Worm (Caenorhabditis elegans): ENCODE results near the gene R10E9.2.

DNA sequence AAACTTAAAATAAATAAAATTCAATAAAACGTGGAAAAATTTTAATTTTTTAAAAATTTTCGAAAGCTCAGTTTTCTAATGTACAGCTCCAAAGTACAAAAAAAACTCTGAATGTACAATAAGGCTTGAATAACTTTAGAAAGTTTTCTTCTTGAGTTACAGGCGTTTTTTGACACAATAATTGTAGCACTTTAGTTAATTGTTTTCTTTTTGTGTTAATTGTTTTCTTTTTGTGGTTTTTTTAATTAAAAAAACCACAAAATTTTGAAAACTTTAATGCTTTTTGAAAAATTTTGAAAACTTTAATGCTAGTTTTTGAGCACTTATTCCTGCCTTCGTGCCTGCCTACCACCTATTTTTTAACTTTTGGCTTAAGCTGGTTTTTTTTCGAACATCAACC, at the start of gene R10E9.2:
- TF ChIP-seq aly-2 (tag; optimal IDR thresholded peaks at IDR 0.05) (no peak), unc-62 (GFP tag; optimal IDR thresholded peaks at IDR 0.05) (no peak)

Measured in whole organism, L1 larva.